Fruit fly (Drosophila melanogaster) whole organism, embryonic: ENCODE results near the gene CG43230.
A peak's percentile ranks its signal among the peaks of the same experiment; 100 is the strongest.

Experiments used
- CG13894 ChIP-seq: fragments of 200-800 bp; sonication (Bioruptor generic); optimal IDR thresholded peaks from 3 replicates; lab custom pipeline; 2018; ENCODE audit warnings: missing biosample characterization, mild to moderate bottlenecking, missing genetic modification characterization, moderate library complexity
- CG7928 ChIP-seq: fragments of 200-800 bp; sonication (Bioruptor generic); optimal IDR thresholded peaks from 2 replicates; lab custom pipeline; 2017; ENCODE audit warnings: missing biosample characterization, mild to moderate bottlenecking, missing genetic modification characterization
- Dfd ChIP-seq, 2 experiments: fragments of >200 bp; optimal IDR thresholded peaks; 2 replicates each; lab custom pipeline; 2017; ENCODE audit warnings: missing biosample characterization in 2 of 2, missing genetic modification characterization in 2 of 2
- MESR4 ChIP-seq: fragments of 200-800 bp; sonication (Bioruptor generic); optimal IDR thresholded peaks from 2 replicates; lab custom pipeline; 2018; ENCODE audit warnings: missing biosample characterization, mild to moderate bottlenecking, missing genetic modification characterization, moderate library complexity
- bab2 ChIP-seq: fragments of 200-800 bp; sonication (Bioruptor generic); optimal IDR thresholded peaks from 2 replicates; lab custom pipeline; 2016; ENCODE audit warnings: missing biosample characterization, missing genetic modification characterization
- phol ChIP-seq: fragments of 200-800 bp; sonication (Bioruptor generic); optimal IDR thresholded peaks from 3 replicates; lab custom pipeline; 2018; ENCODE audit warnings: missing biosample characterization, mild to moderate bottlenecking, missing genetic modification characterization, moderate library complexity
- slou ChIP-seq: fragments of 200-800 bp; sonication (Bioruptor generic); optimal IDR thresholded peaks from 3 replicates; lab custom pipeline; 2016; ENCODE audit warnings: missing biosample characterization, missing genetic modification characterization

DNA sequence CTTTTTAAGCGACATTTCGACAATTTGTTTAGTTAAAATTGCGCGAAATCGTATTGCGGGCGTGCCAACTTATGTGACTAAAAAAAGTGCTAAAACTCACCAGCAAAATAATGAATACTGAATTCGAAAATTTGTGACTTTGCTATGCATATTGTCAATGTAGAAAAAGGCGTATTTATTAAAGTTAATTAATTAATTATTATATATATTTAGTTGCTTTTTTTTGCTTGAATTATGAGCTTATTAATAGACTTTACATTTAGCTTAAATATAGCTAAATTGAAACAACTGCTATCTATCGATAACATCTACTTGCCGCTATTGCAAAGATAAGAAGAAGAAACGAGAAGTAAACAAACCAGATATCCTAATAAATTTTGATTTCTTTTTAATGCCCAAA lies 41.2 kb downstream of the CG43230 start, which contains the start of the genes PolD3 and Uxt:
- TF ChIP-seq Dfd (GFP tag; optimal IDR thresholded peaks at IDR 0.05; lab: Kevin White, UChicago) (no peak), MESR4 (GFP tag; lab: Kevin White, UChicago) (no peak), phol (peak; percentile 32), slou (GFP tag; lab: Kevin White, UChicago) (no peak), bab2 (GFP tag; lab: Kevin White, UChicago) (no peak), CG7928 (GFP tag; lab: Kevin White, UChicago) (no peak), CG13894 (tag; lab: Kevin White, UChicago) (no peak)
